Fruit fly (Drosophila melanogaster) whole organism, wandering third instar larva: ENCODE data around the gene Nct.
A peak's percentile ranks its signal among the peaks of the same experiment; 100 is the strongest.

ENCODE experiments used
- CG32264 ChIP-seq: fragments of 200-800 bp; sonication (Bioruptor generic); optimal IDR thresholded peaks from 2 replicates; lab custom pipeline; 2016; ENCODE audit warnings: missing biosample characterization, missing genetic modification characterization
- CG9705 ChIP-seq: fragments of 200-800 bp; sonication (Bioruptor generic); optimal IDR thresholded peaks from 2 replicates; lab custom pipeline; 2018; ENCODE audit warnings: missing biosample characterization, mild to moderate bottlenecking, missing genetic modification characterization
- CrebA ChIP-seq: fragments of 200-800 bp; sonication (Bioruptor generic); optimal IDR thresholded peaks from 2 replicates; lab custom pipeline; 2016; ENCODE audit warnings: missing biosample characterization, mild to moderate bottlenecking, missing genetic modification characterization, borderline replicate concordance
- Dif ChIP-seq: fragments of 200-275, 200-300 bp; sonication (Bioruptor generic); optimal IDR thresholded peaks from 2 replicates; lab custom pipeline; 2018; ENCODE audit warnings: missing biosample characterization, missing genetic modification characterization; ENCODE audit not compliant: partially characterized antibody
- GATAd ChIP-seq: sonication (Bioruptor generic); optimal IDR thresholded peaks from 2 replicates; lab custom pipeline; 2016; ENCODE audit warnings: missing biosample characterization, missing genetic modification characterization
- HLH106 ChIP-seq: fragments of 200-800 bp; optimal IDR thresholded peaks from 3 replicates; lab custom pipeline; 2019; ENCODE audit warnings: missing biosample characterization, mild to moderate bottlenecking, missing genetic modification characterization, moderate library complexity
- Hnf4 ChIP-seq: fragments of 200-800 bp; sonication (Bioruptor generic); optimal IDR thresholded peaks from 2 replicates; lab custom pipeline; 2016; ENCODE audit warnings: missing biosample characterization, mild to moderate bottlenecking, missing genetic modification characterization
- Hr78 ChIP-seq: fragments of >200 bp; optimal IDR thresholded peaks from 2 replicates; lab custom pipeline; 2017; ENCODE audit warnings: missing biosample characterization, missing genetic modification characterization
- Hr83 ChIP-seq: fragments of 200-300 bp; sonication (Bioruptor generic); optimal IDR thresholded peaks from 2 replicates; lab custom pipeline; 2016; ENCODE audit warnings: missing biosample characterization, mild to moderate bottlenecking, missing genetic modification characterization, moderate library complexity; ENCODE audit not compliant: poor library complexity, severe bottlenecking
- Jra ChIP-seq: sonication (Bioruptor generic); optimal IDR thresholded peaks from 2 replicates; lab custom pipeline; 2016; ENCODE audit warnings: missing biosample characterization, missing genetic modification characterization
- Mio ChIP-seq: sonication (Bioruptor generic); optimal IDR thresholded peaks from 2 replicates; lab custom pipeline; 2016; ENCODE audit warnings: missing biosample characterization, missing genetic modification characterization
- OdsH ChIP-seq: fragments of 200-800 bp; sonication (Bioruptor generic); optimal IDR thresholded peaks from 2 replicates; lab custom pipeline; 2016; ENCODE audit warnings: missing biosample characterization, mild to moderate bottlenecking, missing genetic modification characterization
- Rel ChIP-seq, 2 experiments: fragments of 200-800 bp; sonication (Bioruptor generic) in 1 of 2; optimal IDR thresholded peaks; 2 replicates in 1 of 2; 3 replicates in 1 of 2; lab custom pipeline; 2016 to 2019; ENCODE audit warnings: mild to moderate bottlenecking in 2 of 2, missing biosample characterization in 2 of 2, missing genetic modification characterization in 2 of 2, moderate library complexity in 1 of 2
- Sp1 ChIP-seq: fragments of 200-800 bp; sonication (Bioruptor generic); optimal IDR thresholded peaks from 3 replicates; lab custom pipeline; 2019; ENCODE audit warnings: missing biosample characterization, mild to moderate bottlenecking, missing genetic modification characterization, moderate library complexity
- Vsx2 ChIP-seq: fragments of 200-300, 225-300 bp; sonication (Bioruptor generic); optimal IDR thresholded peaks from 2 replicates; lab custom pipeline; 2018; ENCODE audit warnings: missing biosample characterization, missing genetic modification characterization; ENCODE audit not compliant: partially characterized antibody
- br ChIP-seq: fragments of 200-800 bp; sonication (Bioruptor generic); optimal IDR thresholded peaks from 2 replicates; lab custom pipeline; 2016; ENCODE audit warnings: missing biosample characterization, missing genetic modification characterization
- brk ChIP-seq: fragments of 200-800 bp; sonication (Bioruptor generic); optimal IDR thresholded peaks from 2 replicates; lab custom pipeline; 2016; ENCODE audit warnings: missing biosample characterization, mild to moderate bottlenecking, missing genetic modification characterization
- dl ChIP-seq, 2 experiments: fragments of 175-275, 200-275 bp in 1 of 2; fragments of 200-275 bp in 1 of 2; sonication (Bioruptor generic); optimal IDR thresholded peaks; lab custom pipeline; 2018; ENCODE audit warnings: mild to moderate bottlenecking in 2 of 2, missing biosample characterization in 2 of 2, missing genetic modification characterization in 2 of 2, moderate library complexity in 2 of 2; ENCODE audit not compliant: partially characterized antibody in 2 of 2, insufficient read depth in 1 of 2
- dmrt93B ChIP-seq: fragments of 200-800 bp; sonication (Bioruptor generic); optimal IDR thresholded peaks from 2 replicates; lab custom pipeline; 2018; ENCODE audit warnings: missing biosample characterization, mild to moderate bottlenecking, missing genetic modification characterization
- dsf ChIP-seq: sonication (Bioruptor generic); optimal IDR thresholded peaks from 2 replicates; lab custom pipeline; 2016; ENCODE audit warnings: missing biosample characterization, missing genetic modification characterization, borderline replicate concordance
- ey ChIP-seq: fragments of 200-800 bp; sonication (Bioruptor generic); optimal IDR thresholded peaks from 2 replicates; lab custom pipeline; 2016; ENCODE audit warnings: missing biosample characterization, missing genetic modification characterization
- foxo ChIP-seq, 2 experiments: fragments of 200-800 bp; sonication (Bioruptor generic); optimal IDR thresholded peaks; 2 replicates in 1 of 2; 3 replicates in 1 of 2; lab custom pipeline; 2016 to 2017; ENCODE audit warnings: missing biosample characterization in 2 of 2, missing genetic modification characterization in 2 of 2
- fru ChIP-seq: fragments of 200-800 bp; sonication (Bioruptor generic); optimal IDR thresholded peaks from 3 replicates; lab custom pipeline; 2016; ENCODE audit warnings: missing biosample characterization, mild to moderate bottlenecking, missing genetic modification characterization
- h ChIP-seq: fragments of 200-800 bp; sonication (Bioruptor generic); optimal IDR thresholded peaks from 3 replicates; lab custom pipeline; 2016; ENCODE audit warnings: missing biosample characterization, mild to moderate bottlenecking, missing genetic modification characterization
- jim ChIP-seq: fragments of 175-275, 200-325 bp; sonication (Bioruptor generic); optimal IDR thresholded peaks from 2 replicates; lab custom pipeline; 2016; ENCODE audit warnings: missing biosample characterization, mild to moderate bottlenecking, missing genetic modification characterization
- lola ChIP-seq: fragments of >200 bp; optimal IDR thresholded peaks from 2 replicates; lab custom pipeline; 2017; ENCODE audit warnings: missing biosample characterization, missing genetic modification characterization
- pan ChIP-seq: fragments of >200 bp; optimal IDR thresholded peaks from 2 replicates; lab custom pipeline; 2017
- psq ChIP-seq: fragments of 200-800 bp; sonication (Bioruptor generic); optimal IDR thresholded peaks from 3 replicates; lab custom pipeline; 2017; ENCODE audit warnings: missing biosample characterization, mild to moderate bottlenecking, missing genetic modification characterization, moderate library complexity
- rgr ChIP-seq: fragments of 200-800 bp; sonication (Bioruptor generic); optimal IDR thresholded peaks from 3 replicates; lab custom pipeline; 2016; ENCODE audit warnings: missing biosample characterization, mild to moderate bottlenecking, missing genetic modification characterization
- sage ChIP-seq: fragments of 200-800 bp; sonication (Bioruptor generic); optimal IDR thresholded peaks from 2 replicates; lab custom pipeline; 2016; ENCODE audit warnings: missing biosample characterization, mild to moderate bottlenecking, missing genetic modification characterization
- sv ChIP-seq: fragments of 200-800 bp; sonication (Bioruptor generic); optimal IDR thresholded peaks from 3 replicates; lab custom pipeline; 2016; ENCODE audit warnings: missing biosample characterization, missing genetic modification characterization
- usp ChIP-seq: fragments of >200 bp; optimal IDR thresholded peaks from 2 replicates; lab custom pipeline; 2017; ENCODE audit warnings: missing biosample characterization, missing genetic modification characterization
- woc ChIP-seq: sonication (Bioruptor generic); optimal IDR thresholded peaks from 2 replicates; lab custom pipeline; 2016; ENCODE audit warnings: missing biosample characterization, mild to moderate bottlenecking, missing genetic modification characterization

The Nct gene

DNA sequence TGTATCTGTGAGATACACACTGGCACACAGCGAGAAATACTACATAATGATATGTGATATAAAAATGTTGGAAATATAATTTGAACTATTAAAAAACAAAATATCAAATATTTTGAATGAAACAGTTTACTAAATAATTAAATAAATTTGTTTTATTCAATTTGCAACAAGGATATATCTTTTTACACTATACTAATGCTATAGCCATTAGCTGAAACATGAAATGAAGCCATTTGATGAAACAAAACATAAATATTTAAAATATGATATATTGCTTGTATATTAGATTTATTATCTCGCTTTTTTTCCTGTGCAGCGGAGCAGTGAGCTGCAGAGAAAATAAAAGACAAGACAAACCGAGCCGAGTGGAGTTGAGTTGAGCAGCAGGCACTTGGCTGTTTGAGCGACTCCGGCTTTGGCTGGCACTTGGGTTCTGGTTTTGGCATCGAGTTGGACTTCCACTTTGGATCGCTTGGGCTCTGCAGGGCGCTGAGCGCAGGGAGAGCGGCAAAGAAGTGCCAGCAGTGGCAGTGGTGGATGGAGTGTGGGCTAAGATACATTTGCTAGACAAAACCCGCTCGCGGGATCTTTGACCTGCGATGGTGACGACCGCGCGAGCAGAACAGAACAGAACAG is 42.0 kb downstream of the Nct start:
- TF ChIP-seq CG32264 (GFP tag; lab: Kevin White, UChicago) (no peak), h (GFP tag; lab: Kevin White, UChicago) (peak; percentile 73), CG9705 (GFP tag; lab: Kevin White, UChicago) (peak; percentile 43), Hr83 (GFP tag; lab: Kevin White, UChicago) (no peak), br (GFP tag; lab: Kevin White, UChicago) (peak; percentile 11), fru (GFP tag; lab: Kevin White, UChicago) (peak; percentile 82), rgr (GFP tag; lab: Kevin White, UChicago) (peak; percentile 77), OdsH (peak; percentile 89), sage (GFP tag; lab: Kevin White, UChicago) (peak; percentile 2), dsf (GFP tag; lab: Kevin White, UChicago) (peak; percentile 16), Mio (GFP tag; lab: Kevin White, UChicago) (no peak), woc (peak; percentile 37), foxo (GFP tag; optimal IDR thresholded peaks at IDR 0.05; lab: Kevin White, UChicago) (peak in 1 of 2 experiments; percentile 88), Rel (GFP tag; optimal IDR thresholded peaks at IDR 0.05; lab: Kevin White, UChicago) (peak; percentile 48), Rel (tag; optimal IDR thresholded peaks at IDR 0.05; lab: Kevin White, UChicago) (peak; percentile 39), Sp1 (peak; percentile 94), Vsx2 (GFP tag; lab: Kevin White, UChicago) (peak; percentile 0), brk (GFP tag; lab: Kevin White, UChicago) (no peak), dl (GFP tag; optimal IDR thresholded peaks at IDR 0.05; lab: Kevin White, UChicago; ENCODE audit: insufficient read depth in 1 of 2, partially characterized antibody in 2 of 2) (no peak), psq (GFP tag; lab: Kevin White, UChicago) (peak; percentile 87), sv (GFP tag; lab: Kevin White, UChicago) (peak; percentile 44), CrebA (peak; percentile 9), Hr78 (no peak), HLH106 (tag; lab: Kevin White, UChicago) (peak; percentile 91), Jra (GFP tag; lab: Kevin White, UChicago) (peak; percentile 14), dmrt93B (GFP tag; lab: Kevin White, UChicago) (peak; percentile 66), ey (GFP tag; lab: Kevin White, UChicago) (peak; percentile 35)

dm6 chr3R:24894419-24895206 is 43.2 kb downstream of the Nct start, which contains the start of the genes CG31121 and CG11069:
Gene CG31121 (minus strand): TSS chr3R:24894605.
Gene CG11069 (plus strand): TSS chr3R:24894742.
- no peak for TF ChIP-seq rgr (GFP tag; lab: Kevin White, UChicago)
- peak; percentile 33 for TF ChIP-seq CrebA
- TF ChIP-seq CG32264 (GFP tag; lab: Kevin White, UChicago) = no peak
- no peak for TF ChIP-seq Rel (GFP tag; optimal IDR thresholded peaks at IDR 0.05; lab: Kevin White, UChicago)
- TF ChIP-seq Rel (tag; optimal IDR thresholded peaks at IDR 0.05; lab: Kevin White, UChicago) = no peak
- peak; percentile 74 for TF ChIP-seq Dif
- no peak for TF ChIP-seq Hnf4 (GFP tag; lab: Kevin White, UChicago)
- no peak for TF ChIP-seq pan (lab: Kevin White, UChicago)
- TF ChIP-seq dsf (GFP tag; lab: Kevin White, UChicago) = no peak
- TF ChIP-seq woc = no peak
- TF ChIP-seq jim (GFP tag; lab: Kevin White, UChicago) = no peak
- TF ChIP-seq dl (GFP tag; optimal IDR thresholded peaks at IDR 0.05; lab: Kevin White, UChicago; ENCODE audit: insufficient read depth in 1 of 2, partially characterized antibody in 2 of 2) = peak in 1 of 2 experiments; percentile 49
- no peak for TF ChIP-seq sage (GFP tag; lab: Kevin White, UChicago)
- no peak for TF ChIP-seq lola
- no peak for TF ChIP-seq Sp1
- TF ChIP-seq GATAd (GFP tag; lab: Kevin White, UChicago) = no peak
- peak; percentile 13 for TF ChIP-seq Vsx2 (GFP tag; lab: Kevin White, UChicago)
- TF ChIP-seq foxo (GFP tag; optimal IDR thresholded peaks at IDR 0.05; lab: Kevin White, UChicago) = no peak
- TF ChIP-seq usp (GFP tag; lab: Kevin White, UChicago) = no peak
- no peak for TF ChIP-seq br (GFP tag; lab: Kevin White, UChicago)
- no peak for TF ChIP-seq Mio (GFP tag; lab: Kevin White, UChicago)
- TF ChIP-seq, all 38 proteins: peak for 4
